Worm (Caenorhabditis elegans): Measurements from ENCODE around the gene C06G1.1.
A peak's percentile ranks its signal among the peaks of the same experiment; 100 is the strongest.

The C06G1.1 gene

ce11 chrX:16618727-16619126, 14.4 kb upstream of the C06G1.1 start:
- TF ChIP-seq klf-2 (GFP tag; conservative IDR thresholded peaks at IDR 0.05) (no peak), flt-1 (GFP tag; IDR thresholded peaks at IDR 0.05) (no peak), T22C8.4 (GFP tag; IDR thresholded peaks at IDR 0.05) (no peak), tab-1 (GFP tag; IDR thresholded peaks at IDR 0.05) (no peak), ztf-23 (GFP tag; IDR thresholded peaks at IDR 0.05) (no peak), cog-1 (tag; optimal IDR thresholded peaks at IDR 0.05) (no peak), ztf-29 (GFP tag; IDR thresholded peaks at IDR 0.05) (no peak), med-1 (GFP tag; optimal IDR thresholded peaks at IDR 0.05; ENCODE audit: insufficient read depth) (no peak), ref-1 (GFP tag; conservative IDR thresholded peaks at IDR 0.05) (no peak)

DNA sequence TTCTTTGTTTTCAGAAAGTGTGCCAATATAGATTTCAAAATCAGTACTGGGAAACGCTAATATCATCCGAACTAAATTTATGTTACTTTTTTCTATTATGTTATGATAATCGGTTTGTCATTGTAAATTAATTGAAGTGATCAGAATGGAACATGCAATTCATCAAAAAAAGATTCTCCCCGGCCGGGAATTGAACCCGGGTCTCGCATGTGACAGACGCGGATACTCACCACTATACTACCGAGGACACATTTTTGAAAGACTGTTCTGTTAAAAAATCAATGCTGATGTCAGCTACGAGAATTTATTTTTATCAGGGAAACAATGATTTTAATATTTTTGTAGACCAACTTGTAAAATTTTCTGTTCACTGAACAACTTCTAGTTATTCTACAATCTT, 14.0 kb upstream of the C06G1.1 start:
- TF ChIP-seq tab-1 (GFP tag; IDR thresholded peaks at IDR 0.05) (no peak), T22C8.4 (GFP tag; IDR thresholded peaks at IDR 0.05) (no peak), ztf-29 (GFP tag; IDR thresholded peaks at IDR 0.05) (no peak), flt-1 (GFP tag; IDR thresholded peaks at IDR 0.05) (no peak), med-1 (GFP tag; optimal IDR thresholded peaks at IDR 0.05; ENCODE audit: insufficient read depth) (no peak), ztf-23 (GFP tag; IDR thresholded peaks at IDR 0.05) (no peak), ref-1 (GFP tag; conservative IDR thresholded peaks at IDR 0.05) (no peak), klf-2 (GFP tag; conservative IDR thresholded peaks at IDR 0.05) (no peak), cog-1 (tag; optimal IDR thresholded peaks at IDR 0.05) (no peak)

- TF ChIP-seq ztf-23 (GFP tag; IDR thresholded peaks at IDR 0.05), result no peak
Observed at ce11 chrX:16621467-16621866, 11.7 kb upstream of the C06G1.1 start, which contains the start of gene cpg-19. Gene cpg-19 (plus strand): TSS chrX:16621807.

- TF ChIP-seq med-1 (GFP tag; optimal IDR thresholded peaks at IDR 0.05; ENCODE audit: insufficient read depth) (no peak), ref-1 (GFP tag; conservative IDR thresholded peaks at IDR 0.05) (no peak), ztf-29 (GFP tag; IDR thresholded peaks at IDR 0.05) (no peak)
Observed at ce11 chrX:16623269-16623668, 9.9 kb upstream of the C06G1.1 start.

DNA sequence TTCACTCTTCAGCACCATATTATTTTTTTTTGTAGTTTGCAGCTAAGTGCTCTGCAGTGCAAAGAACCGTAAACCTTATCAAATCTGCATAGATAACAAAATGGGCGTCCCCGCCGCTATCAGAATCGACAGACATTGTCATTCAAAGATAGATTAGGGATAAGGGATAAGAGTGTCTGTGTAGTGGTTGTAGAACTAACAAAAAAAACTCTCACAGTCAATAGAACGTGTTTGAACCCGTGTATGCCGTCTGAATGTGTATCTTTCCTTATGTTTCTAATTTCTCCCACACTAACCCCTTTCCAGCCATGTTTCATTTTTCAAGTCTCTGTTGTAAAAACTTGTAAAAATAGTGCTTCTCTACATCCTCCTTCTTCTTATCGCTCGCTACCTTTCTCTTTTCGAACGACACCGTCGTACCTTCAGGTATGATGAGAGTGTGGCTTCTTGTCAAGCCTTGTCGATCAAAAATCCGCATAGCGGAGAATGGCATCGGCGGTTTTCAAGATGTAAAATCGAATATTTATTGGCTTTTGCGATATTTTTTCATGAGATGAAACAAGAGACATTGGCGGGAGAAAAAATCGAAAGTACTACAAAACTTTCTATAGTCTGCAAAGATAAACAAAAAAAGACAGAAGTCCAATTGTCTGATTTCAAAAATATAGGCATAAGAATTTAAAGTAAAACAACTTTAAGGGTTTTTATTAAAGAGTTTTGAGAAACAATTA, 7.9 kb upstream of the C06G1.1 start:
- TF ChIP-seq med-1 (GFP tag; optimal IDR thresholded peaks at IDR 0.05; ENCODE audit: insufficient read depth) (no peak), ref-1 (GFP tag; conservative IDR thresholded peaks at IDR 0.05) (no peak), T22C8.4 (GFP tag; IDR thresholded peaks at IDR 0.05) (no peak), ztf-23 (GFP tag; IDR thresholded peaks at IDR 0.05) (no peak), klf-2 (GFP tag; conservative IDR thresholded peaks at IDR 0.05) (no peak), cog-1 (tag; optimal IDR thresholded peaks at IDR 0.05) (no peak), flt-1 (GFP tag; IDR thresholded peaks at IDR 0.05) (no peak), ztf-29 (GFP tag; IDR thresholded peaks at IDR 0.05) (no peak), tab-1 (GFP tag; IDR thresholded peaks at IDR 0.05) (no peak)

DNA sequence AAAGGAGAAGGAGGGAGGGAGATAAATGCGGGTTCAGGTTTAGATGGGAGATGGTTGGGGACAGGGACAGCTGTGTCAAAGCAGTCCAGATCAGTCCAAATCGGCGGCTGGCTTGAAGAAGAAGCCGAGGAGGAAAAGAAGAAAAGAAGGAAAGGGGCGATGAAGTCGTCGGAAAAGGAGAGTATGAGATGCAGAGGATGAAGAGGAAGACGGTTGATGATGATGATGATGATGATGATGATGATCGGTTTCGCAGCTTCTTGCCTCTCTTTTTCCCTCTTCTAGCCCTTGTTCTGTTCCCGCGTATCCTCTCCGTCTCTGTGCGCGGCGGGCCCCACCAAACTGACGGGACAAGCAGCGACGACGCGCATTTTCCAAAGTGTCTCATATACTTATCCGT, 6.3 kb upstream of the C06G1.1 start:
- TF ChIP-seq ztf-29 (GFP tag; IDR thresholded peaks at IDR 0.05), result no peak
- TF ChIP-seq flt-1 (GFP tag; IDR thresholded peaks at IDR 0.05), result 0 out of 2 replicates have a peak, but pooled peaks have one; percentile 44
- TF ChIP-seq cog-1 (tag; optimal IDR thresholded peaks at IDR 0.05), result no peak
- no peak for TF ChIP-seq ref-1 (GFP tag; conservative IDR thresholded peaks at IDR 0.05)
- TF ChIP-seq T22C8.4 (GFP tag; IDR thresholded peaks at IDR 0.05), result no peak
- no peak for TF ChIP-seq ztf-23 (GFP tag; IDR thresholded peaks at IDR 0.05)

- TF ChIP-seq cog-1 (tag; optimal IDR thresholded peaks at IDR 0.05) (no peak), ztf-23 (GFP tag; IDR thresholded peaks at IDR 0.05) (no peak), ztf-29 (GFP tag; IDR thresholded peaks at IDR 0.05) (peak; percentile 28; the same call in 1 of the 2 replicates)
Observed at ce11 chrX:16629168-16629567, 4.0 kb upstream of the C06G1.1 start.

DNA sequence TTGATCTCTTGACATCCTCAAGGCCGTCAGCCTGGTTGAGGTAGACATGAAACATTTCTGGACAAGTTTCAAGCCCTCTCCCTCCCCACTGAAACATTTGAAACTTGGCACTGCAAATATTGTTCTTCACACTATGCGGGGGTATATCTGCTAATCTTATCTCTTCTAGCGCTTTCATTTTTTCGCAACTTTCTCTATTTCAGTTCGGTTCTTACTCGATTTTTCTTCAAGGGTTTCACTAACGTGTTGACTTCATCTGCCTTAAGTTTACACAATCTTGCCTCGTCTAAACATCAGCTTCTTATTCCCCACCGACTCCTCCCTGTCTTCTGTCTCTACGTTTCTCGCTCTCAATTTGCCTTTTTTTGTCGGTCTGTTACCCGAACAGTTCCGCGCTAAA, 3.4 kb upstream of the C06G1.1 start:
- no peak for TF ChIP-seq cog-1 (tag; optimal IDR thresholded peaks at IDR 0.05)
- TF ChIP-seq ztf-29 (GFP tag; IDR thresholded peaks at IDR 0.05), result no peak
- no peak for TF ChIP-seq flt-1 (GFP tag; IDR thresholded peaks at IDR 0.05)
- no peak for TF ChIP-seq klf-2 (GFP tag; conservative IDR thresholded peaks at IDR 0.05)

DNA sequence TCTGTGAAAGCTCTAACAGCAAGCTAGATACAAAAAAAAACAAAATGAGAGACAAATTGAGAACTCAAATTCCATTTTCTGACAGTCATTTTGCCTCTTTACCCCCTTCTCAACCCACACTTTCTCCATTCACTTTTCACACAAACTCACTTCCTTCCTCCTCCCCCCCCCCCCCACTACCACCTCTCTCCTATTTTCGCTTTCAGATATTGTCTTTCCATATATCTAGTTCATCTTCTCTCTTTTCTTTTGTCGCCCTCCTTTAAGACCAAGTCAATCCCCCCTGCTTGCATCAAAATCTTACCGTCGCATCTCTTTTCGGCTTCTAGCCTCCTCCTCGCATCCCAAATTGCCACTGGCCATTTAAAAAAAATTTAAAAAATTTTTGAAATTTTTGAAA, 1.3 kb upstream of the C06G1.1 start:
- no peak for TF ChIP-seq med-1 (GFP tag; optimal IDR thresholded peaks at IDR 0.05; ENCODE audit: insufficient read depth)
- no peak for TF ChIP-seq ztf-23 (GFP tag; IDR thresholded peaks at IDR 0.05)
- no peak for TF ChIP-seq flt-1 (GFP tag; IDR thresholded peaks at IDR 0.05)

DNA sequence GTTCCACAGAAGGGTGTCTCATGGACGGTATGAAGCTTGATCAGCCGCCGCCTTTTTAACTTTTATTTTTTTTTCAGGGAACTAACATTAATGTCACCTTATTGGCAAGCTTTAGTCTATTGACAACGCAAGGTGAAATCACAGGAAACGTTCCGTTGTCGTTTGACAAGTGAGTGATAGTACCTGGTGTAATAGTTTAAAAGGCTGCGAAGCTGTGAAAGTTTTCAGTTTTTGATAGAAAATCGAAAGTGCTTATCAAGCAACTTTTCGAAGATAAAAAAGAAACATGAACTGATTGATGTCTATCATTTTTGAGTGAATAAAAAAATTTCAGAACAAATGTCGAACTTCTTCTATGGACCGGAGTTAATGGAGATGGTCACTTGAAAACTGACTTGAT, 951 bp downstream of the C06G1.1 start:
- TF ChIP-seq ztf-23 (GFP tag; IDR thresholded peaks at IDR 0.05) (no peak), flt-1 (GFP tag; IDR thresholded peaks at IDR 0.05) (no peak), T22C8.4 (GFP tag; IDR thresholded peaks at IDR 0.05) (no peak), ztf-29 (GFP tag; IDR thresholded peaks at IDR 0.05) (no peak), tab-1 (GFP tag; IDR thresholded peaks at IDR 0.05) (no peak), klf-2 (GFP tag; conservative IDR thresholded peaks at IDR 0.05) (no peak), ref-1 (GFP tag; conservative IDR thresholded peaks at IDR 0.05) (no peak)

DNA sequence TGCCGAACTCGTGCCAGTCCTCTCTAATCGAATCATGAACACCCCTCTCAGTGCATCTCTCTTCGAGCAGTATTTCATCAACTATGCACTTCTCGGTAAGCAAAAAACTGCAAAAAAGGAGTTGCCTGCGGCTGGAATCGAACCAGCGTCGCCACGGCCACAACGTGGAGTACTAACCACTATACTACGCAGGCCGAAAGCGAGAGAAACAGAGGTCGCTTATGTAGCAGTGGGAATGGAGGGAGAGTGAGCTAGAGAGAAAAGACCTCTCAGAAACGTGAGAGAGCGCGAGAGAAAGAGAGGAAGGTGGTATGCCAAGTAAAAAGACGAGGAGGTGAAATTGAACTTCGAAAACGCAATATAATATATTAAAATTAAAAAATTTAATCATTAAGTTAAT, 1.6 kb downstream of the C06G1.1 start:
- TF ChIP-seq tab-1 (GFP tag; IDR thresholded peaks at IDR 0.05), result peak; percentile 97
- peak; percentile 94 for TF ChIP-seq klf-2 (GFP tag; conservative IDR thresholded peaks at IDR 0.05)
- peak; percentile 82 for TF ChIP-seq cog-1 (tag; optimal IDR thresholded peaks at IDR 0.05)
- TF ChIP-seq ztf-23 (GFP tag; IDR thresholded peaks at IDR 0.05), result peak; percentile 96
- TF ChIP-seq ref-1 (GFP tag; conservative IDR thresholded peaks at IDR 0.05), result peak; percentile 94
- TF ChIP-seq flt-1 (GFP tag; IDR thresholded peaks at IDR 0.05), result peak; percentile 98
- TF ChIP-seq ztf-29 (GFP tag; IDR thresholded peaks at IDR 0.05), result peak; percentile 92
- TF ChIP-seq med-1 (GFP tag; optimal IDR thresholded peaks at IDR 0.05; ENCODE audit: insufficient read depth), result peak; percentile 76
- peak; percentile 94 for TF ChIP-seq T22C8.4 (GFP tag; IDR thresholded peaks at IDR 0.05)
